Fruit fly (Drosophila melanogaster): ENCODE measurements around the gene CG33293.

DNA sequence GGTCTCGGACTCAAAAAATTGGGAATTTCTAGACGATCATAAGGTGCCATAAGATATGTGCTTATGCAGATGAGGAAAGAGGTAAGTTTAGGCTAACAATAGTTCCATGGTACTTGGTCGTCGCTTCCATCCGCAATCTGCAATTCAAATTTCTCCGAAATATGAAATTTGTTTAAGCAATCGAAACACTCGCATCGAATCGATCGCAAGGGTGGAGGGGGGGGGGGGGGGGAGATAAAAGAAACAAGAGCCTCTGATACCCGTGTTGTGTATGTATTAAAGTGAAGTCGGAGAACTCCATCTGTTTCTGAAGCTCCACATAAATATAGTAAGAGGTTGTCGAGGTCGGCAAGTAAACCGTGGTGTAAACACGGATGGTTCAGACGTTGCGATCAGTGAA, 45.4 kb upstream of the CG33293 start:
- TF ChIP-seq tj (GFP tag; optimal IDR thresholded peaks at IDR 0.05) (no peak), CG7101 (tag; optimal IDR thresholded peaks at IDR 0.05) (no peak), CG11617 (GFP tag; optimal IDR thresholded peaks at IDR 0.05) (no peak), toe (GFP tag; optimal IDR thresholded peaks at IDR 0.05) (no peak), CG5204 (GFP tag; optimal IDR thresholded peaks at IDR 0.05) (no peak), CG7045 (GFP tag; optimal IDR thresholded peaks at IDR 0.05) (no peak), bab1 (GFP tag; optimal IDR thresholded peaks at IDR 0.05) (no peak), CG1620 (GFP tag; optimal IDR thresholded peaks at IDR 0.05) (no peak), CG14711 (tag; optimal IDR thresholded peaks at IDR 0.05) (no peak), pad (GFP tag; optimal IDR thresholded peaks at IDR 0.05) (no peak), Crg-1 (GFP tag; optimal IDR thresholded peaks at IDR 0.05) (no peak)
